Worm (Caenorhabditis elegans) whole organism, L3 larva: ENCODE results near the gene K11H3.5.

Experiments used
- R02D3.7 ChIP-seq: fragments of 150-350 bp; optimal IDR thresholded peaks from 2 replicates; lab custom pipeline; 2014; ENCODE audit warnings: missing biosample characterization, missing genetic modification characterization
- aly-2 ChIP-seq: fragments of 150-350 bp; optimal IDR thresholded peaks from 2 replicates; lab custom pipeline; 2014; ENCODE audit warnings: missing biosample characterization, missing genetic modification characterization
- ama-1 ChIP-seq: fragments of 150-350 bp; optimal IDR thresholded peaks from 2 replicates; lab custom pipeline; 2018
- ceh-28 ChIP-seq: fragments of 150-350 bp; optimal IDR thresholded peaks from 2 replicates; lab custom pipeline; 2014; ENCODE audit warnings: missing biosample characterization, missing genetic modification reagents, missing genetic modification characterization
- ceh-82 ChIP-seq: fragments of 150-350 bp; optimal IDR thresholded peaks from 2 replicates; lab custom pipeline; 2014; ENCODE audit warnings: missing biosample characterization, missing genetic modification characterization
- daf-12 ChIP-seq: fragments of 150-350 bp; optimal IDR thresholded peaks from 2 replicates; lab custom pipeline; 2014; ENCODE audit warnings: missing biosample characterization, missing genetic modification reagents, missing genetic modification characterization
- egl-27 ChIP-seq: sonication (generic microtip); optimal IDR thresholded peaks from 4 replicates; lab custom pipeline; 2017; ENCODE audit warnings: missing biosample characterization, missing genetic modification reagents, missing genetic modification characterization
- egl-5 ChIP-seq: fragments of 150-350 bp; optimal IDR thresholded peaks from 2 replicates; lab custom pipeline; 2017; ENCODE audit warnings: missing biosample characterization, missing genetic modification reagents, missing genetic modification characterization, inconsistent platforms
- elt-1 ChIP-seq: fragments of 150-350 bp; optimal IDR thresholded peaks from 2 replicates; lab custom pipeline; 2014; ENCODE audit warnings: missing biosample characterization, missing genetic modification characterization
- elt-2 ChIP-seq: sonication (generic microtip); optimal IDR thresholded peaks from 2 replicates; lab custom pipeline; 2016; ENCODE audit warnings: missing genetic modification reagents, mild to moderate bottlenecking, missing genetic modification characterization, missing compliant biosample characterization
- elt-3 ChIP-seq, 3 experiments: fragments of 150-350 bp in 1 of 3; sonication (generic microtip) in 2 of 3; optimal IDR thresholded peaks; 2 replicates in 2 of 3; 4 replicates in 1 of 3; lab custom pipeline; 2014 to 2017; ENCODE audit warnings: missing biosample characterization in 3 of 3, missing genetic modification characterization in 3 of 3
- eor-1 ChIP-seq, 2 experiments: fragments of 150-350 bp; optimal IDR thresholded peaks; 2 replicates each; lab custom pipeline; 2014 to 2018; ENCODE audit warnings: missing biosample characterization in 2 of 2, missing genetic modification characterization in 2 of 2
- fkh-10 ChIP-seq: sonication (generic microtip); optimal IDR thresholded peaks from 2 replicates; lab custom pipeline; 2017; ENCODE audit warnings: missing biosample characterization, missing genetic modification reagents, missing genetic modification characterization
- fkh-2 ChIP-seq: fragments of 150-350 bp; optimal IDR thresholded peaks from 2 replicates; lab custom pipeline; 2014; ENCODE audit warnings: missing biosample characterization, missing genetic modification reagents, missing genetic modification characterization
- fos-1 ChIP-seq: fragments of 150-350 bp; optimal IDR thresholded peaks from 2 replicates; lab custom pipeline; 2014; ENCODE audit warnings: missing biosample characterization, missing genetic modification characterization
- hmg-11 ChIP-seq: sonication (generic microtip); optimal IDR thresholded peaks from 2 replicates; lab custom pipeline; 2016; ENCODE audit warnings: missing genetic modification characterization, missing compliant biosample characterization
- jun-1 ChIP-seq: fragments of 150-350 bp; optimal IDR thresholded peaks from 2 replicates; lab custom pipeline; 2014; ENCODE audit warnings: missing biosample characterization, missing genetic modification reagents, missing genetic modification characterization
- lin-15B ChIP-seq: fragments of 150-350 bp; optimal IDR thresholded peaks from 2 replicates; lab custom pipeline; 2014; ENCODE audit warnings: missing biosample characterization, missing genetic modification characterization
- lin-39 ChIP-seq: fragments of 150-350 bp; optimal IDR thresholded peaks from 2 replicates; lab custom pipeline; 2018; ENCODE audit warnings: missing biosample characterization, missing genetic modification reagents, missing genetic modification characterization
- lsy-12 ChIP-seq: sonication (generic microtip); optimal IDR thresholded peaks from 2 replicates; lab custom pipeline; 2016; ENCODE audit warnings: mild to moderate bottlenecking, missing genetic modification characterization, missing compliant biosample characterization
- mdl-1 ChIP-seq: fragments of 150-350 bp; optimal IDR thresholded peaks from 2 replicates; lab custom pipeline; 2014; ENCODE audit warnings: missing biosample characterization, missing genetic modification characterization
- mml-1 ChIP-seq: fragments of 150-350 bp; sonication (generic microtip); optimal IDR thresholded peaks from 3 replicates; lab custom pipeline; 2014; ENCODE audit warnings: missing biosample characterization, missing genetic modification characterization
- nfya-1 ChIP-seq: sonication (generic microtip); optimal IDR thresholded peaks from 2 replicates; lab custom pipeline; 2017; ENCODE audit warnings: missing genetic modification characterization, mild to moderate bottlenecking, missing compliant biosample characterization, antibody characterized with exemption, moderate library complexity; ENCODE audit not compliant: insufficient read depth
- nhr-12 ChIP-seq: fragments of 150-350 bp; optimal IDR thresholded peaks from 2 replicates; lab custom pipeline; 2014; ENCODE audit warnings: missing biosample characterization, missing genetic modification characterization
- nhr-23 ChIP-seq: fragments of 150-350 bp; optimal IDR thresholded peaks from 2 replicates; lab custom pipeline; 2014; ENCODE audit warnings: missing biosample characterization, missing genetic modification reagents, missing genetic modification characterization
- nhr-25 ChIP-seq: sonication (generic microtip); optimal IDR thresholded peaks from 2 replicates; lab custom pipeline; 2017; ENCODE audit warnings: missing biosample characterization, missing genetic modification characterization
- nhr-28 ChIP-seq: fragments of 150-350 bp; optimal IDR thresholded peaks from 2 replicates; lab custom pipeline; 2014; ENCODE audit warnings: missing biosample characterization, missing genetic modification characterization
- nhr-43 ChIP-seq: sonication (generic microtip); optimal IDR thresholded peaks from 2 replicates; lab custom pipeline; 2016; ENCODE audit warnings: mild to moderate bottlenecking, missing genetic modification characterization, missing compliant biosample characterization; ENCODE audit not compliant: poor library complexity, severe bottlenecking
- nhr-67 ChIP-seq: fragments of 150-350 bp; optimal IDR thresholded peaks from 2 replicates; lab custom pipeline; 2014; ENCODE audit warnings: missing biosample characterization, missing genetic modification characterization
- nhr-76 ChIP-seq: fragments of 150-350 bp; sonication (generic microtip); optimal IDR thresholded peaks from 5 replicates; lab custom pipeline; 2014; ENCODE audit warnings: missing biosample characterization, missing genetic modification characterization
- nhr-77 ChIP-seq: fragments of 150-350 bp; optimal IDR thresholded peaks from 2 replicates; lab custom pipeline; 2014; ENCODE audit warnings: missing biosample characterization, missing genetic modification characterization
- pha-4 ChIP-seq: fragments of 150-350 bp; optimal IDR thresholded peaks from 2 replicates; lab custom pipeline; 2014; ENCODE audit warnings: missing biosample characterization, missing genetic modification reagents, missing genetic modification characterization
- pqm-1 ChIP-seq: fragments of 150-350 bp; optimal IDR thresholded peaks from 2 replicates; lab custom pipeline; 2017; ENCODE audit warnings: missing biosample characterization, missing genetic modification characterization, inconsistent platforms
- skn-1 ChIP-seq: fragments of 150-350 bp; optimal IDR thresholded peaks from 2 replicates; lab custom pipeline; 2014; ENCODE audit warnings: missing biosample characterization, missing genetic modification characterization
- snpc-4 ChIP-seq: fragments of 150-350 bp; optimal IDR thresholded peaks from 2 replicates; lab custom pipeline; 2014; ENCODE audit warnings: missing biosample characterization, missing genetic modification characterization
- tbx-2 ChIP-seq: sonication (generic microtip); optimal IDR thresholded peaks from 2 replicates; lab custom pipeline; 2016; ENCODE audit warnings: mild to moderate bottlenecking, missing genetic modification characterization, missing compliant biosample characterization
- unc-39 ChIP-seq: sonication (generic microtip); optimal IDR thresholded peaks from 4 replicates; lab custom pipeline; 2017; ENCODE audit warnings: missing biosample characterization, missing genetic modification characterization
- unc-62 ChIP-seq: fragments of 150-350 bp; sonication (generic microtip); optimal IDR thresholded peaks from 4 replicates; lab custom pipeline; 2014; ENCODE audit warnings: missing biosample characterization, missing genetic modification reagents, missing genetic modification characterization
- zag-1 ChIP-seq: fragments of 150-350 bp; optimal IDR thresholded peaks from 2 replicates; lab custom pipeline; 2014; ENCODE audit warnings: missing biosample characterization, missing genetic modification characterization
- ztf-4 ChIP-seq: fragments of 150-350 bp; optimal IDR thresholded peaks from 2 replicates; lab custom pipeline; 2014; ENCODE audit warnings: missing biosample characterization, missing genetic modification characterization

K11H3.5 gene

DNA sequence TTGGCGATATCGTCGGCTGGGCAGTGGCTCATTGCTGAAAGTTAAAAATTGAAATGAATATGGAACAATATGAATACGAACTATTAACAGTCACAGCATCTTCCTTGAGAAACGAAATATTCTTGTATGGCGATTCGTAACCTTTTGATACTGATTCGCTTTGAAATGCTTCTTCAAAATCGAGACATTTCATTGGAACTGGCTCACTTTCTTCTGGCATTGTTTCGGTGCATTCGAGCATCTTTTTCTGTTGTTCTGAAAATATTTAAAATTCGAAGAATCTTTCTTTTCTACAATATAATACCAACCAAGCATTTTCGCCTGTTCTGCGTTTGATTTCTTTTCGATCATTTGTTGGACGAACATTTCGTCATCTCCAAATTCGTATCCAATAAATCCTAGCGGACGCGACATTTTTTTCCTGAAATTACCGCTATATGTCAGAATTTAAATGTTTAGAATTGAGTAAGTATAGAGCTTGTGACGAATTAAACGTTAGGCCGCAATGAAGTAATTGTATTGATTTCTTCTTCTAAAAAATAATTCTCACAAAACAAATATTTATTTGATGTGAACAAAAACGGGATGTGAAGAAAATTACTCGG, 19.1 kb upstream of the K11H3.5 start, which contains the start of gene lin-52:
Gene lin-52 (minus strand): TSS at position 421 of the 605 bp plus-strand sequence.
- TF ChIP-seq nhr-77 (tag; lab: Kevin White, UChicago) (no peak), egl-5 (tag; lab: Kevin White, UChicago) (no peak), nhr-23 (no peak), elt-3 (tag; optimal IDR thresholded peaks at IDR 0.05; lab: Kevin White, UChicago) (no peak), zag-1 (tag; lab: Kevin White, UChicago) (no peak), fkh-10 (GFP tag; lab: Kevin White, UChicago) (no peak), nhr-43 (tag; lab: Kevin White, UChicago) (peak; percentile 15), skn-1 (tag; lab: Kevin White, UChicago) (no peak), ama-1 (lab: Kevin White, UChicago) (peak; percentile 82), mdl-1 (tag; lab: Kevin White, UChicago) (no peak), lin-39 (no peak), snpc-4 (tag; lab: Kevin White, UChicago) (no peak), egl-27 (tag; lab: Kevin White, UChicago) (no peak), nhr-67 (tag; lab: Kevin White, UChicago) (no peak), fos-1 (no peak), eor-1 (tag; optimal IDR thresholded peaks at IDR 0.05; lab: Kevin White, UChicago) (no peak), hmg-11 (tag; lab: Kevin White, UChicago) (no peak), daf-12 (tag; lab: Kevin White, UChicago) (no peak), pqm-1 (no peak), elt-2 (peak; percentile 7), nhr-12 (tag; lab: Kevin White, UChicago) (no peak), aly-2 (tag; lab: Kevin White, UChicago) (no peak), nfya-1 (tag; lab: Kevin White, UChicago) (no peak), ceh-82 (tag; lab: Kevin White, UChicago) (no peak), jun-1 (tag; lab: Kevin White, UChicago) (no peak), pha-4 (tag; lab: Kevin White, UChicago) (peak; percentile 31), ceh-28 (tag; lab: Kevin White, UChicago) (no peak), mml-1 (no peak), nhr-25 (tag; lab: Kevin White, UChicago) (no peak), fkh-2 (tag; lab: Kevin White, UChicago) (no peak), unc-62 (GFP tag; lab: Kevin White, UChicago) (no peak), tbx-2 (tag; lab: Kevin White, UChicago) (no peak), nhr-28 (tag; lab: Kevin White, UChicago) (no peak)

DNA sequence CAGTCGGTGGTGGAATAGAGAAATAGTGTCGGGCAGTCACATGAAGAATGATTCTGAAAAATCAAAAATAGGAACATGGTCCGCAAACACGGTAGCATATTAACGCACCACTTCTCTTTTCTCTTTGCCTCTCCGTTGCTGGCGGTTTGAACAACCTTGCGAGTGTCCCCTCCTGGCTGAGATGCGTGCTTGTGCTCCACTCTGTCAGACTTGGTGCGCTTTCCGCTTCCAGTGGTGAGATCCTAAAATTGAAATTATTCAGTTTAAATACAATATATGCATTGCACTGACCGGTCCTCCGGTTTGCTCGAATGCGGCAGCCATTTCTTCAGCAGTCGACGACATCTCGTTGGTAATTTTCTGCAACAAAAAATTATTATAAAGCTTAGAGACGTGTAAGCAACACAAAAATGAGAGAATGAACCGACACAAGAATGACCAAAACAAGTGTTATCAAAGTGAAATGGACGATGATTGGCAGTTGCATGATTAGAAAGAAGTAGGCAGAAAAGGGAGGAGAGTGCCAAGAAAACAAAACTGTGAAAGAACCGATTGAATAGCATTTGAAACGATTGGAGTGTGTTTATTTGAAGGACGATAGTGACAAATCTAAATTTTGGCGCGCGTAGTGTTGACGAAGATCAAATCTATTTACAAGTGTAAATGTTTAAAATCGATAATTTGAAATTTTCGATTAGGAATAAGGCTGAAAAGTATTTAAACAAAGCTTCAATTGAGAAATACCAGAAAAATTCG, 18.3 kb upstream of the K11H3.5 start, which contains the start of gene ZK632.9:
Gene ZK632.9 (minus strand): TSS at position 360 of the 756 bp plus-strand sequence.
- peak; percentile 57 for TF ChIP-seq ama-1 (lab: Kevin White, UChicago)
- TF ChIP-seq elt-2: peak; percentile 28
- TF ChIP-seq nfya-1 (tag; lab: Kevin White, UChicago): peak; percentile 21
- peak; percentile 31 for TF ChIP-seq ceh-28 (tag; lab: Kevin White, UChicago)
- no peak for TF ChIP-seq nhr-76 (tag; lab: Kevin White, UChicago)
- TF ChIP-seq ztf-4 (tag; lab: Kevin White, UChicago): peak; percentile 13
- no peak for TF ChIP-seq pha-4 (tag; lab: Kevin White, UChicago)

DNA sequence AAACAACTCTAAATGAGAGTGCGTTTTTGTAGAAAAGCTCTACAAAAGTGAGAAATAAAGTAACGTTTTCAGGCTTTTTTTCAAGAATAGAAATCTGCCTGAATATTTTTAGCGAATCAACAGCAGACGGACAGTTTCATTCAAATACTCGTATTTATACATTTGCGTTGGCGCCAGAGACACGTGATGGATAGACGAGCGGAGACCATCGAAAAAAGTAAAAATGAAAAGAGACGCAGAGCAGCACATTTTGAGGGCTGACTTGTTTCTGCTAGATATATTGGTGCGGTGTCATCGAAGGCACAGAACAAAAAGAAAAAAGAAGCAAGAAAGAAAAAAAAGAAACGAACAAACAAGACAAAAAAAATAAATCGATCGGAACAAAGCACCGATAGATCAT, 17.6 kb upstream of the K11H3.5 start:
- TF ChIP-seq snpc-4 (tag; lab: Kevin White, UChicago) (peak; percentile 16), ama-1 (lab: Kevin White, UChicago) (peak; percentile 93), ztf-4 (tag; lab: Kevin White, UChicago) (no peak), nhr-76 (tag; lab: Kevin White, UChicago) (no peak), mdl-1 (tag; lab: Kevin White, UChicago) (no peak), nhr-23 (no peak), R02D3.7 (tag; lab: Kevin White, UChicago) (no peak), elt-2 (peak; percentile 27), lin-39 (peak; percentile 36), unc-39 (no peak), jun-1 (tag; lab: Kevin White, UChicago) (peak; percentile 62), nhr-25 (tag; lab: Kevin White, UChicago) (no peak), lin-15B (tag; lab: Kevin White, UChicago) (peak; percentile 11), nhr-77 (tag; lab: Kevin White, UChicago) (no peak), pqm-1 (peak; percentile 7), nfya-1 (tag; lab: Kevin White, UChicago) (peak; percentile 56), lsy-12 (tag; lab: Kevin White, UChicago) (peak; percentile 28), elt-1 (tag; lab: Kevin White, UChicago) (no peak), hmg-11 (tag; lab: Kevin White, UChicago) (peak; percentile 2), pha-4 (tag; lab: Kevin White, UChicago) (peak; percentile 89), skn-1 (tag; lab: Kevin White, UChicago) (peak; percentile 3), fos-1 (no peak), nhr-43 (tag; lab: Kevin White, UChicago) (peak; percentile 11)
